Fruit fly (Drosophila melanogaster) whole organism, prepupa: ENCODE data around the gene Gr92a.
"Not testable (repeated sequence)": the region's sequence is repeated elsewhere in the genome, so short reads cannot be mapped to it uniquely, and the experiment has no call there.

ENCODE experiments used
- CG10669 ChIP-seq: fragments of 200-800 bp; sonication (Bioruptor generic); optimal IDR thresholded peaks from 3 replicates; lab custom pipeline; 2018; ENCODE audit warnings: missing biosample characterization, mild to moderate bottlenecking, missing genetic modification characterization, moderate library complexity
- CG11294 ChIP-seq: fragments of 200-800 bp; sonication (Bioruptor generic); IDR thresholded peaks from 2 replicates; pipeline ENCODE4 v1.3.6; 2022; ENCODE audit warnings: missing biosample characterization, missing genetic modification characterization
- CG11902 ChIP-seq: fragments of 200-800 bp; sonication (Bioruptor generic); optimal IDR thresholded peaks from 3 replicates; lab custom pipeline; 2016; ENCODE audit warnings: missing biosample characterization, missing genetic modification characterization
- CG15336 ChIP-seq: fragments of 200-800 bp; sonication (Bioruptor generic); IDR thresholded peaks from 2 replicates; pipeline ENCODE4 v1.3.6; 2022; ENCODE audit warnings: missing biosample characterization, missing genetic modification characterization
- CG1621 ChIP-seq: fragments of 200-800 bp; sonication (Bioruptor generic); optimal IDR thresholded peaks from 3 replicates; lab custom pipeline; 2018; ENCODE audit warnings: missing biosample characterization, mild to moderate bottlenecking, missing genetic modification characterization
- CG16779 ChIP-seq: fragments of 200-800 bp; sonication (Bioruptor generic); optimal IDR thresholded peaks from 3 replicates; lab custom pipeline; 2017; ENCODE audit warnings: missing biosample characterization, mild to moderate bottlenecking, missing genetic modification characterization
- CG3919 ChIP-seq: fragments of 200-800 bp; sonication (Bioruptor generic); optimal IDR thresholded peaks from 3 replicates; lab custom pipeline; 2016; ENCODE audit warnings: missing biosample characterization, missing genetic modification characterization
- CG6163 ChIP-seq: fragments of 200-800 bp; sonication (Bioruptor generic); IDR thresholded peaks from 3 replicates; pipeline ENCODE4 v1.3.6; 2022; ENCODE audit warnings: missing biosample characterization, missing genetic modification characterization
- CG6276 ChIP-seq: fragments of 200-800 bp; sonication (Bioruptor generic); optimal IDR thresholded peaks from 2 replicates; lab custom pipeline; 2017; ENCODE audit warnings: missing biosample characterization, mild to moderate bottlenecking, missing genetic modification characterization
- CG6792 ChIP-seq: fragments of 200-800 bp; sonication (Bioruptor generic); optimal IDR thresholded peaks from 3 replicates; lab custom pipeline; 2016; ENCODE audit warnings: missing biosample characterization, missing genetic modification characterization
- CG6808 ChIP-seq: fragments of 200-800 bp; sonication (Bioruptor generic); optimal IDR thresholded peaks from 3 replicates; lab custom pipeline; 2017; ENCODE audit warnings: missing biosample characterization, missing genetic modification characterization, mild to moderate bottlenecking, moderate library complexity, missing genetic modification reagents
- CG7368 ChIP-seq: fragments of 200-800 bp; sonication (Bioruptor generic); optimal IDR thresholded peaks from 3 replicates; lab custom pipeline; 2016; ENCODE audit warnings: missing biosample characterization, missing genetic modification characterization
- CG8319 ChIP-seq: fragments of 200-800 bp; sonication (Bioruptor generic); optimal IDR thresholded peaks from 3 replicates; lab custom pipeline; 2016; ENCODE audit warnings: missing biosample characterization, missing genetic modification characterization
- CG8632 ChIP-seq: fragments of 200-800 bp; sonication (Bioruptor generic); optimal IDR thresholded peaks from 3 replicates; lab custom pipeline; 2016; ENCODE audit warnings: missing biosample characterization, missing genetic modification characterization
- CG9139 ChIP-seq: fragments of 200-800 bp; sonication (Bioruptor generic); optimal IDR thresholded peaks from 3 replicates; lab custom pipeline; 2017; ENCODE audit warnings: missing biosample characterization, mild to moderate bottlenecking, missing genetic modification characterization
- Eip78C ChIP-seq: fragments of 200-800 bp; sonication (Bioruptor generic); peaks from one replicate; lab custom pipeline; 2016; ENCODE audit warnings: missing biosample characterization, missing genetic modification characterization
- Ets21C ChIP-seq: fragments of 200-800 bp; sonication (Bioruptor generic); optimal IDR thresholded peaks from 3 replicates; lab custom pipeline; 2016; ENCODE audit warnings: missing biosample characterization, missing genetic modification characterization
- Ets96B ChIP-seq: fragments of 200-800 bp; optimal IDR thresholded peaks from 2 replicates; lab custom pipeline; 2019; ENCODE audit warnings: missing biosample characterization, mild to moderate bottlenecking, missing genetic modification characterization, moderate library complexity
- Sox102F ChIP-seq: fragments of 200-800 bp; sonication (Bioruptor generic); optimal IDR thresholded peaks from 2 replicates; lab custom pipeline; 2016; ENCODE audit warnings: missing biosample characterization, mild to moderate bottlenecking, missing genetic modification characterization
- Sox14 ChIP-seq: fragments of 200-800 bp; sonication (Bioruptor generic); optimal IDR thresholded peaks from 3 replicates; lab custom pipeline; 2016; ENCODE audit warnings: missing biosample characterization, missing genetic modification characterization
- Sox15 ChIP-seq: fragments of 200-800 bp; sonication (Bioruptor generic); optimal IDR thresholded peaks from 3 replicates; lab custom pipeline; 2016; ENCODE audit warnings: missing biosample characterization, missing genetic modification characterization
- achi ChIP-seq: fragments of 200-800 bp; sonication (Bioruptor generic); optimal IDR thresholded peaks from 3 replicates; lab custom pipeline; 2016; ENCODE audit warnings: missing biosample characterization, missing genetic modification characterization
- acj6 ChIP-seq: fragments of 200-800 bp; sonication (Bioruptor generic); optimal IDR thresholded peaks from 3 replicates; lab custom pipeline; 2016; ENCODE audit warnings: missing biosample characterization, missing genetic modification characterization
- cyc ChIP-seq: fragments of 200-800 bp; sonication (Bioruptor generic); optimal IDR thresholded peaks from 3 replicates; lab custom pipeline; 2016; ENCODE audit warnings: missing biosample characterization, missing genetic modification characterization
- dac ChIP-seq: fragments of 200-800 bp; sonication (Bioruptor generic); optimal IDR thresholded peaks from 2 replicates; lab custom pipeline; 2017; ENCODE audit warnings: missing biosample characterization, mild to moderate bottlenecking, missing genetic modification characterization
- dsx ChIP-seq: fragments of 200-800 bp; optimal IDR thresholded peaks from 3 replicates; lab custom pipeline; 2019; ENCODE audit warnings: missing biosample characterization, mild to moderate bottlenecking, missing genetic modification characterization, moderate library complexity; ENCODE audit not compliant: poor library complexity, severe bottlenecking
- fkh ChIP-seq: fragments of 200-800 bp; sonication (Bioruptor generic); optimal IDR thresholded peaks from 3 replicates; lab custom pipeline; 2017; ENCODE audit warnings: missing biosample characterization, mild to moderate bottlenecking, missing genetic modification characterization, moderate library complexity
- salr ChIP-seq, 2 experiments: fragments of 200-800 bp; sonication (Bioruptor generic); optimal IDR thresholded peaks; 3 replicates each; lab custom pipeline; 2016 to 2018; ENCODE audit warnings: missing biosample characterization in 2 of 2, missing genetic modification characterization in 2 of 2, mild to moderate bottlenecking in 1 of 2
- spab ChIP-seq: fragments of 200-800 bp; sonication (Bioruptor generic); optimal IDR thresholded peaks from 2 replicates; lab custom pipeline; 2017; ENCODE audit warnings: missing biosample characterization, mild to moderate bottlenecking, missing genetic modification characterization, missing genetic modification reagents
- svp ChIP-seq: fragments of 200-800 bp; sonication (Bioruptor generic); peaks from one replicate; lab custom pipeline; 2016; ENCODE audit warnings: missing biosample characterization, missing genetic modification characterization
- topi ChIP-seq: fragments of 200-800 bp; sonication (Bioruptor generic); optimal IDR thresholded peaks from 3 replicates; lab custom pipeline; 2016; ENCODE audit warnings: missing biosample characterization, missing genetic modification characterization
- vri ChIP-seq: fragments of 200-800 bp; sonication (Bioruptor generic); optimal IDR thresholded peaks from 3 replicates; lab custom pipeline; 2016; ENCODE audit warnings: missing biosample characterization, mild to moderate bottlenecking, missing genetic modification characterization

Gene Gr92a

dm6 chr3R:20120760-20121159 lies at the start of gene Gr92a:
Gene Gr92a, plus strand, starts transcription at chr3R:20121060.
- TF ChIP-seq CG9139 (GFP tag; lab: Kevin White, UChicago) = no peak
- no peak for TF ChIP-seq Eip78C (GFP tag; lab: Kevin White, UChicago)
- no peak for TF ChIP-seq CG7368 (GFP tag; lab: Kevin White, UChicago)
- no peak for TF ChIP-seq CG6808 (GFP tag; lab: Kevin White, UChicago)
- TF ChIP-seq CG6276 (GFP tag; lab: Kevin White, UChicago) = no peak

- TF ChIP-seq Sox102F (GFP tag; lab: Kevin White, UChicago) (no peak), fkh (GFP tag; lab: Kevin White, UChicago) (no peak), achi (GFP tag; lab: Kevin White, UChicago) (no peak), Ets96B (tag; lab: Kevin White, UChicago) (no peak), CG11902 (no peak), Ets21C (GFP tag; lab: Kevin White, UChicago) (no peak)
Observed at dm6 chr3R:20080205-20080604, 40.7 kb upstream of the Gr92a start.

dm6 chr3R:20082350-20082749 lies 38.5 kb upstream of the Gr92a start, which contains the start of gene Rh3:
Gene Rh3, minus strand, starts transcription at chr3R:20082450.
- TF ChIP-seq Sox15 (GFP tag; lab: Kevin White, UChicago) = no peak
- no peak for TF ChIP-seq salr (GFP tag; optimal IDR thresholded peaks at IDR 0.05; lab: Kevin White, UChicago)
- no peak for TF ChIP-seq CG8319
- TF ChIP-seq dac (GFP tag; lab: Kevin White, UChicago) = no peak
- TF ChIP-seq svp (GFP tag; lab: Kevin White, UChicago) = no peak

- TF ChIP-seq CG8632 (no peak), CG6792 (GFP tag; lab: Kevin White, UChicago) (no peak), CG1621 (no peak), CG6163 (no peak), Ets21C (GFP tag; lab: Kevin White, UChicago) (no peak), CG15336 (GFP tag; lab: Robert Waterston, UW) (no peak), CG8319 (no peak), acj6 (GFP tag; lab: Kevin White, UChicago) (no peak), Ets96B (tag; lab: Kevin White, UChicago) (no peak)
Observed at dm6 chr3R:20107863-20108262, 13.0 kb upstream of the Gr92a start, which contains the start of gene CG31206. Gene CG31206, minus strand, starts transcription at chr3R:20107963.

dm6 chr3R:20114538-20114937 lies 6.3 kb upstream of the Gr92a start, which contains the start of gene CG10887:
Gene CG10887, plus strand, starts transcription at chr3R:20114838.
- TF ChIP-seq dsx; topi (GFP tag; lab: Kevin White, UChicago); CG10669 (GFP tag; lab: Kevin White, UChicago): not testable (repeated sequence)

dm6 chr3R:20124394-20124793 lies 3.5 kb downstream of the Gr92a start:
- TF ChIP-seq CG9139 (GFP tag; lab: Kevin White, UChicago) = no peak
- no peak for TF ChIP-seq cyc (GFP tag; lab: Kevin White, UChicago)
- no peak for TF ChIP-seq CG1621
- no peak for TF ChIP-seq CG6163
- TF ChIP-seq vri (GFP tag; lab: Kevin White, UChicago) = no peak
- no peak for TF ChIP-seq CG11902
- no peak for TF ChIP-seq Sox14 (GFP tag; lab: Kevin White, UChicago)
- no peak for TF ChIP-seq CG11294 (GFP tag; lab: Robert Waterston, UW)
- TF ChIP-seq CG6276 (GFP tag; lab: Kevin White, UChicago) = no peak

- TF ChIP-seq Eip78C (GFP tag; lab: Kevin White, UChicago) (no peak), CG16779 (tag; lab: Kevin White, UChicago) (no peak), CG6163 (no peak), spab (GFP tag; lab: Kevin White, UChicago) (no peak), CG3919 (GFP tag; lab: Kevin White, UChicago) (no peak), Sox15 (GFP tag; lab: Kevin White, UChicago) (no peak)
Observed at dm6 chr3R:20154657-20155056, 33.8 kb downstream of the Gr92a start.
